Fruit fly (Drosophila melanogaster): Measurements from ENCODE around the gene Osi8.

dm6 chr3R:6301257-6301839, 46.4 kb downstream of the Osi8 start, which contains the start of gene Osi15:
- TF ChIP-seq gl (tag; optimal IDR thresholded peaks at IDR 0.05): no peak
- no peak for TF ChIP-seq EcR (GFP tag; optimal IDR thresholded peaks at IDR 0.05)
- no peak for TF ChIP-seq CG4496 (GFP tag; IDR thresholded peaks at IDR 0.05)
- TF ChIP-seq CG14655 (GFP tag; optimal IDR thresholded peaks at IDR 0.05): no peak
